Worm (Caenorhabditis elegans): ENCODE data around the gene K08E7.5.

DNA sequence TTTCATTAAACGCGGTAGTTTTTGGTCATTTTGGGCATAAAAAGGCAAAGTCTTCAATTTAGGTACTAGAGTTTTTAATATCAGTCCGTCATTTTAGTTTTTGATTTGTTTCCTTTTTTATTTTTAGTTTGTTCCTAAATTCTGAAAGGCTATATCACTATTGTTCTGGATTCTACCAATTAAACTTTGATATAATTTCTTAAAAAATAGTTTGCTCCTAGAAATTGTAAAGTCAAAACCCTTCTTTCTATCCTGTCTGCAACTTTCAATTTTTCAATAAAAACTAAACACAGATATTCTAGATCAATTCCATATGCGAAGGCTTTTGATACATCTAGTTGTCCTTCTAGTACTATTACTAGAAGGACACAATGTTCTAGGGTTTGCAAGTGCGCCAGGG, at the start of gene K08E7.5:
- TF ChIP-seq dao-5 (tag; optimal IDR thresholded peaks at IDR 0.05), result no peak
- TF ChIP-seq him-1 (tag; optimal IDR thresholded peaks at IDR 0.05), result no peak
- no peak for TF ChIP-seq W03F9.2 (tag; optimal IDR thresholded peaks at IDR 0.05)

Data from whole organism, L4/young adult.